Worm (Caenorhabditis elegans): ENCODE measurements around the gene clec-41.
A peak's percentile ranks its signal among the peaks of the same experiment; 100 is the strongest.

Gene clec-41

ce11 chrV:13131487-13131886 is 6.4 kb downstream of the clec-41 start (continued):
- TF ChIP-seq snpc-1.1 (tag; optimal IDR thresholded peaks at IDR 0.05; ENCODE audit: insufficient read depth), result no peak
- no peak for TF ChIP-seq bed-2 (GFP tag; IDR thresholded peaks at IDR 0.05)
- peak; percentile 9 for TF ChIP-seq snpc-4 (GFP tag; optimal IDR thresholded peaks at IDR 0.05)
- no peak for TF ChIP-seq snpc-4 (tag; optimal IDR thresholded peaks at IDR 0.05)
- TF ChIP-seq snpc-1.3 (tag; optimal IDR thresholded peaks at IDR 0.05; ENCODE audit: insufficient read depth), result no peak
- TF ChIP-seq F49E8.2 (tag; optimal IDR thresholded peaks at IDR 0.05; ENCODE audit: insufficient read depth), result peak; percentile 80
- TF ChIP-seq B0261.1 (tag; optimal IDR thresholded peaks at IDR 0.05), result no peak
- TF ChIP-seq snpc-3.4 (tag; optimal IDR thresholded peaks at IDR 0.05), result peak; percentile 67
- no peak for TF ChIP-seq hmg-20 (GFP tag; IDR thresholded peaks at IDR 0.05)
- no peak for TF ChIP-seq F57C9.4 (tag; optimal IDR thresholded peaks at IDR 0.05)
- TF ChIP-seq Y79H2A.3 (GFP tag; conservative IDR thresholded peaks at IDR 0.05), result no peak
- TF ChIP-seq aptf-2 (GFP tag; conservative IDR thresholded peaks at IDR 0.05), result no peak
- TF ChIP-seq ztf-22 (GFP tag; optimal IDR thresholded peaks at IDR 0.05), result no peak
- peak; percentile 93 for TF ChIP-seq efl-1 (GFP tag; optimal IDR thresholded peaks at IDR 0.05)
- TF ChIP-seq him-1 (tag; optimal IDR thresholded peaks at IDR 0.05), result peak; percentile 67
- no peak for TF ChIP-seq ceh-100 (GFP tag; IDR thresholded peaks at IDR 0.05)
- peak; percentile 95 for TF ChIP-seq F33H1.4 (GFP tag; IDR thresholded peaks at IDR 0.05)
- TF ChIP-seq bed-1 (GFP tag; IDR thresholded peaks at IDR 0.05), result no peak
- TF ChIP-seq hmg-1.2 (GFP tag; IDR thresholded peaks at IDR 0.05), result no peak
- peak; percentile 76 for TF ChIP-seq ceh-91 (GFP tag; IDR thresholded peaks at IDR 0.05)

ce11 chrV:13130439-13130840 is 7.5 kb downstream of the clec-41 start:
- TF ChIP-seq cebp-1 (GFP tag; IDR thresholded peaks at IDR 0.05), result no peak
- peak; percentile 74 for TF ChIP-seq cebp-1 (tag; optimal IDR thresholded peaks at IDR 0.05)
- TF ChIP-seq mxl-1 (tag; optimal IDR thresholded peaks at IDR 0.05), result no peak
- TF ChIP-seq Y53G8AR.9 (GFP tag; conservative IDR thresholded peaks at IDR 0.05), result no peak
- TF ChIP-seq hlh-26 (GFP tag; conservative IDR thresholded peaks at IDR 0.05), result no peak
- no peak for TF ChIP-seq F33H1.4 (GFP tag; IDR thresholded peaks at IDR 0.05)
- no peak for TF ChIP-seq T07F8.4 (tag; optimal IDR thresholded peaks at IDR 0.05)
- TF ChIP-seq hmg-20 (GFP tag; IDR thresholded peaks at IDR 0.05), result no peak
- peak; percentile 27 for TF ChIP-seq madf-10 (tag; optimal IDR thresholded peaks at IDR 0.05)
- TF ChIP-seq ztf-22 (GFP tag; optimal IDR thresholded peaks at IDR 0.05), result peak; percentile 71
- no peak for TF ChIP-seq attf-3 (GFP tag; conservative IDR thresholded peaks at IDR 0.05)
- TF ChIP-seq rcor-1 (GFP tag; IDR thresholded peaks at IDR 0.05), result peak; percentile 28; the same call in 1 of the 2 replicates
- peak; percentile 58; the same call in 1 of the 2 replicates for TF ChIP-seq egl-44 (GFP tag; IDR thresholded peaks at IDR 0.05)
- no peak for TF ChIP-seq unc-130 (GFP tag; optimal IDR thresholded peaks at IDR 0.05)
- peak; percentile 35 for TF ChIP-seq tbp1 (GFP tag; optimal IDR thresholded peaks at IDR 0.05)
- peak; percentile 17 for TF ChIP-seq die-1 (tag; optimal IDR thresholded peaks at IDR 0.05)
- TF ChIP-seq attf-5 (GFP tag; optimal IDR thresholded peaks at IDR 0.05), result peak; percentile 61
- TF ChIP-seq F55B11.4 (tag; optimal IDR thresholded peaks at IDR 0.05; ENCODE audit: borderline replicate concordance, insufficient read depth), result no peak
- no peak for TF ChIP-seq zim-3 (tag; optimal IDR thresholded peaks at IDR 0.05)
- peak; percentile 39 for TF ChIP-seq snpc-4 (GFP tag; optimal IDR thresholded peaks at IDR 0.05)
- peak in 3 of 4 experiments; percentile 31 to 36 (median 33) for TF ChIP-seq snpc-4 (tag; optimal IDR thresholded peaks at IDR 0.05)
- peak; percentile 45 for TF ChIP-seq somi-1 (GFP tag; optimal IDR thresholded peaks at IDR 0.05)
- TF ChIP-seq mcd-1 (GFP tag; IDR thresholded peaks at IDR 0.05), result peak; percentile 55; the same call in 1 of the 2 replicates
- TF ChIP-seq madf-3 (GFP tag; IDR thresholded peaks at IDR 0.05), result no peak
- TF ChIP-seq ztf-18 (tag; optimal IDR thresholded peaks at IDR 0.05), result peak; percentile 18
- no peak for TF ChIP-seq ztf-26 (tag; optimal IDR thresholded peaks at IDR 0.05)
- no peak for TF ChIP-seq ceh-79 (tag; optimal IDR thresholded peaks at IDR 0.05)
- peak in 1 of 3 experiments; percentile 13 for TF ChIP-seq lin-35 (GFP tag; optimal IDR thresholded peaks at IDR 0.05)
- no peak for TF ChIP-seq pha-4 (tag; optimal IDR thresholded peaks at IDR 0.05)
- TF ChIP-seq atf-7 (tag; optimal IDR thresholded peaks at IDR 0.05), result peak; percentile 67
- peak; percentile 11; the same call in 1 of the 2 replicates for TF ChIP-seq nfyb-1 (GFP tag; IDR thresholded peaks at IDR 0.05)
- peak; percentile 30 for TF ChIP-seq ceh-27 (GFP tag; optimal IDR thresholded peaks at IDR 0.05)

Measured in whole organism, young adult.